Worm (Caenorhabditis elegans) whole organism, mixed stage, embryonic: ENCODE data around the gene slc-25A18.2.

Experiments used
- nhr-28 ChIP-seq: fragments of 150-350 bp; optimal IDR thresholded peaks from 2 replicates; lab custom pipeline; 2014; ENCODE audit warnings: missing biosample characterization, missing genetic modification characterization
- pha-4 ChIP-seq: fragments of 150-350 bp; optimal IDR thresholded peaks from 2 replicates; lab custom pipeline; 2018; ENCODE audit warnings: missing biosample characterization, missing genetic modification reagents, missing genetic modification characterization
- sptf-1 ChIP-seq: sonication (generic microtip); optimal IDR thresholded peaks from 2 replicates; lab custom pipeline; 2017; ENCODE audit warnings: mild to moderate bottlenecking, missing genetic modification characterization, moderate library complexity, missing compliant biosample characterization
- unc-39 ChIP-seq: fragments of 150-350 bp; optimal IDR thresholded peaks from 2 replicates; lab custom pipeline; 2014; ENCODE audit warnings: missing biosample characterization, missing genetic modification characterization
- unc-62 ChIP-seq: fragments of 150-350 bp; optimal IDR thresholded peaks from 2 replicates; lab custom pipeline; 2014; ENCODE audit warnings: missing biosample characterization, missing genetic modification reagents, missing genetic modification characterization
- zip-8 ChIP-seq: fragments of 150-350 bp; optimal IDR thresholded peaks from 2 replicates; lab custom pipeline; 2014; ENCODE audit warnings: missing biosample characterization, missing genetic modification characterization

- TF ChIP-seq pha-4 (no peak), sptf-1 (tag; lab: Kevin White, UChicago) (no peak), zip-8 (tag; lab: Kevin White, UChicago) (no peak), unc-62 (GFP tag; lab: Kevin White, UChicago) (no peak), nhr-28 (tag; lab: Kevin White, UChicago) (no peak), unc-39 (tag; lab: Kevin White, UChicago) (no peak)
Observed at ce11 chrIV:7465857-7466256, 9.0 kb upstream of the slc-25A18.2 start, which contains the start of gene F13B6.3.
